Worm (Caenorhabditis elegans) whole organism, late embryonic: ENCODE data around the gene fat-7.

Experiments used
- F13H6.1 ChIP-seq: sonication (generic microtip); optimal IDR thresholded peaks from 2 replicates; lab custom pipeline; 2016; ENCODE audit warnings: missing genetic modification characterization, missing compliant biosample characterization
- T23F11.4 ChIP-seq: fragments of 200-800 bp; sonication (Bioruptor generic); optimal IDR thresholded peaks from 2 replicates; lab custom pipeline; 2018; ENCODE audit warnings: mild to moderate bottlenecking, missing genetic modification characterization, missing compliant biosample characterization
- Y22D7AL.16 ChIP-seq: sonication (generic microtip); optimal IDR thresholded peaks from 2 replicates; lab custom pipeline; 2016; ENCODE audit warnings: missing genetic modification characterization, missing compliant biosample characterization
- ama-1 ChIP-seq: fragments of 150-350 bp; optimal IDR thresholded peaks from 2 replicates; lab custom pipeline; 2014
- ceh-14 ChIP-seq: sonication (generic microtip); optimal IDR thresholded peaks from 2 replicates; lab custom pipeline; 2016; ENCODE audit warnings: missing genotype, missing genetic modification characterization, missing compliant biosample characterization
- ceh-19 ChIP-seq: fragments of 200-800 bp; sonication (Bioruptor generic); optimal IDR thresholded peaks from 2 replicates; lab custom pipeline; 2018; ENCODE audit warnings: mild to moderate bottlenecking, missing genetic modification characterization, missing compliant biosample characterization
- ceh-2 ChIP-seq: sonication (generic microtip); optimal IDR thresholded peaks from 2 replicates; lab custom pipeline; 2016; ENCODE audit warnings: missing genotype, missing genetic modification characterization, missing compliant biosample characterization
- ceh-24 ChIP-seq: sonication (generic microtip); optimal IDR thresholded peaks from 2 replicates; lab custom pipeline; 2016; ENCODE audit warnings: mild to moderate bottlenecking, missing genetic modification characterization, missing compliant biosample characterization
- ceh-31 ChIP-seq: sonication (generic microtip); optimal IDR thresholded peaks from 2 replicates; lab custom pipeline; 2016; ENCODE audit warnings: missing genetic modification characterization, missing compliant biosample characterization
- ceh-34 ChIP-seq: sonication (generic microtip); optimal IDR thresholded peaks from 2 replicates; lab custom pipeline; 2016; ENCODE audit warnings: mild to moderate bottlenecking, missing genetic modification characterization, missing compliant biosample characterization
- ceh-9 ChIP-seq: sonication (generic microtip); optimal IDR thresholded peaks from 2 replicates; lab custom pipeline; 2016; ENCODE audit warnings: mild to moderate bottlenecking, missing genetic modification characterization, inconsistent platforms, missing compliant biosample characterization
- dmd-4 ChIP-seq: sonication (generic microtip); optimal IDR thresholded peaks from 2 replicates; lab custom pipeline; 2016; ENCODE audit warnings: borderline replicate concordance, missing genetic modification characterization, missing compliant biosample characterization
- elt-4 ChIP-seq: sonication (generic microtip); optimal IDR thresholded peaks from 2 replicates; lab custom pipeline; 2016; ENCODE audit warnings: missing genetic modification characterization, missing compliant biosample characterization
- fax-1 ChIP-seq: sonication (generic microtip); optimal IDR thresholded peaks from 2 replicates; lab custom pipeline; 2016; ENCODE audit warnings: missing genotype, missing genetic modification characterization, missing compliant biosample characterization
- fkh-10 ChIP-seq: fragments of 150-350 bp; optimal IDR thresholded peaks from 2 replicates; lab custom pipeline; 2014; ENCODE audit warnings: missing biosample characterization, missing genetic modification reagents, missing genetic modification characterization
- hlh-15 ChIP-seq: sonication (generic microtip); optimal IDR thresholded peaks from 2 replicates; lab custom pipeline; 2016; ENCODE audit warnings: missing genetic modification characterization, missing compliant biosample characterization
- hlh-30 ChIP-seq: sonication (generic microtip); optimal IDR thresholded peaks from 2 replicates; lab custom pipeline; 2017; ENCODE audit warnings: antibody characterized with exemption, missing genetic modification characterization, missing compliant biosample characterization; ENCODE audit not compliant: insufficient read depth
- hlh-6 ChIP-seq: sonication (generic microtip); optimal IDR thresholded peaks from 2 replicates; lab custom pipeline; 2016; ENCODE audit warnings: missing genotype, missing genetic modification characterization, missing compliant biosample characterization
- hlh-8 ChIP-seq: sonication (generic microtip); optimal IDR thresholded peaks from 2 replicates; lab custom pipeline; 2016; ENCODE audit warnings: missing genotype, missing genetic modification characterization, missing compliant biosample characterization
- nfya-1 ChIP-seq: sonication (generic microtip); optimal IDR thresholded peaks from 2 replicates; lab custom pipeline; 2017; ENCODE audit warnings: missing genetic modification characterization, mild to moderate bottlenecking, missing compliant biosample characterization, antibody characterized with exemption, moderate library complexity
- nhr-232 ChIP-seq: sonication (generic microtip); optimal IDR thresholded peaks from 2 replicates; lab custom pipeline; 2016; ENCODE audit warnings: missing genetic modification characterization, missing compliant biosample characterization
- odd-2 ChIP-seq: sonication (generic microtip); optimal IDR thresholded peaks from 2 replicates; lab custom pipeline; 2017; ENCODE audit warnings: antibody characterized with exemption, mild to moderate bottlenecking, missing genetic modification characterization, missing compliant biosample characterization
- pag-3 ChIP-seq: sonication (generic microtip); optimal IDR thresholded peaks from 2 replicates; lab custom pipeline; 2016; ENCODE audit warnings: missing compliant biosample characterization, missing genetic modification characterization, borderline replicate concordance
- pat-9 ChIP-seq: fragments of 200-800 bp; sonication (Bioruptor generic); optimal IDR thresholded peaks from 2 replicates; lab custom pipeline; 2018; ENCODE audit warnings: mild to moderate bottlenecking, missing genetic modification characterization, moderate library complexity, missing compliant biosample characterization
- pha-2 ChIP-seq: sonication (generic microtip); optimal IDR thresholded peaks from 2 replicates; lab custom pipeline; 2017; ENCODE audit warnings: mild to moderate bottlenecking, missing genetic modification characterization, missing compliant biosample characterization
- pha-4 ChIP-seq: fragments of 150-350 bp; optimal IDR thresholded peaks from 2 replicates; lab custom pipeline; 2018; ENCODE audit warnings: missing biosample characterization, missing genetic modification reagents, missing genetic modification characterization
- pqm-1 ChIP-seq: sonication (generic microtip); optimal IDR thresholded peaks from 2 replicates; lab custom pipeline; 2016; ENCODE audit warnings: missing genetic modification characterization, missing compliant biosample characterization
- pros-1 ChIP-seq: fragments of 150-350 bp; optimal IDR thresholded peaks from 2 replicates; lab custom pipeline; 2014; ENCODE audit warnings: missing biosample characterization, missing genetic modification reagents, missing genetic modification characterization
- ref-2 ChIP-seq: sonication (generic microtip); optimal IDR thresholded peaks from 2 replicates; lab custom pipeline; 2016; ENCODE audit warnings: missing genetic modification characterization, missing compliant biosample characterization
- sox-2 ChIP-seq: fragments of 200-800 bp; sonication (Bioruptor generic); IDR thresholded peaks from 2 replicates; pipeline ENCODE4 v1.3.6; 2022; ENCODE audit warnings: missing genetic modification reagents, missing genetic modification characterization, missing compliant biosample characterization
- syd-9 ChIP-seq: sonication (generic microtip); optimal IDR thresholded peaks from 2 replicates; lab custom pipeline; 2016; ENCODE audit warnings: mild to moderate bottlenecking, missing genetic modification characterization, moderate library complexity, missing compliant biosample characterization
- tbx-2 ChIP-seq: sonication (generic microtip); optimal IDR thresholded peaks from 2 replicates; lab custom pipeline; 2016; ENCODE audit warnings: missing genetic modification characterization, missing compliant biosample characterization
- unc-3 ChIP-seq, 2 experiments: fragments of 200-800 bp in 1 of 2; sonication (Bioruptor generic) in 1 of 2; sonication (generic microtip) in 1 of 2; conservative IDR thresholded peaks in 1 of 2; optimal IDR thresholded peaks in 1 of 2; 2 replicates each; pipeline versions ENCODE4 v1.3.6 to Lab custom; 2016 to 2022; ENCODE audit warnings: missing compliant biosample characterization in 2 of 2, missing genetic modification characterization in 2 of 2, missing genetic modification reagents in 1 of 2
- unc-42 ChIP-seq: sonication (generic microtip); optimal IDR thresholded peaks from 2 replicates; lab custom pipeline; 2016; ENCODE audit warnings: missing genotype, missing genetic modification characterization, missing compliant biosample characterization
- ztf-16 ChIP-seq: sonication (generic microtip); optimal IDR thresholded peaks from 2 replicates; lab custom pipeline; 2017; ENCODE audit warnings: missing genetic modification characterization, missing compliant biosample characterization

fat-7 gene

ce11 chrV:7175201-7175600 lies 22.3 kb upstream of the fat-7 start, which contains the start of gene lgc-39:
Gene lgc-39, plus strand, starts transcription at chrV:7175501.
- no peak for TF ChIP-seq elt-4
- TF ChIP-seq pag-3 (tag; lab: Kevin White, UChicago), result no peak
- no peak for TF ChIP-seq pha-2 (tag; lab: Kevin White, UChicago)
- TF ChIP-seq ceh-24 (tag; lab: Kevin White, UChicago), result no peak
- TF ChIP-seq nfya-1, result no peak
- TF ChIP-seq ref-2 (tag; lab: Kevin White, UChicago), result no peak
- TF ChIP-seq fkh-10 (GFP tag; lab: Kevin White, UChicago), result no peak
- TF ChIP-seq pha-4, result no peak
- no peak for TF ChIP-seq ceh-34 (tag; lab: Kevin White, UChicago)
- no peak for TF ChIP-seq unc-3 (GFP tag; conservative IDR thresholded peaks at IDR 0.05; lab: Robert Waterston, UW)
- TF ChIP-seq unc-3 (tag; optimal IDR thresholded peaks at IDR 0.05; lab: Kevin White, UChicago), result no peak
- TF ChIP-seq pqm-1 (tag; lab: Kevin White, UChicago), result no peak
- no peak for TF ChIP-seq T23F11.4 (GFP tag; lab: Kevin White, UChicago)
- TF ChIP-seq ceh-19 (GFP tag; lab: Kevin White, UChicago), result no peak
- no peak for TF ChIP-seq unc-42 (tag; lab: Kevin White, UChicago)
- TF ChIP-seq fax-1, result no peak

- TF ChIP-seq pat-9 (no peak), syd-9 (tag; lab: Kevin White, UChicago) (no peak), pros-1 (tag; lab: Kevin White, UChicago) (no peak), F13H6.1 (no peak), pqm-1 (tag; lab: Kevin White, UChicago) (no peak), Y22D7AL.16 (tag; lab: Kevin White, UChicago) (no peak), ceh-9 (no peak), odd-2 (no peak), sox-2 (GFP tag; lab: Robert Waterston, UW) (no peak)
Measured at ce11 chrV:7166709-7167108, 13.8 kb upstream of the fat-7 start, which contains the start of gene ugt-36. Gene ugt-36, plus strand, starts transcription at chrV:7167009.

- TF ChIP-seq ceh-14, result no peak
- no peak for TF ChIP-seq syd-9 (tag; lab: Kevin White, UChicago)
Measured at ce11 chrV:7164210-7164609, 11.3 kb upstream of the fat-7 start, which contains the start of gene srh-83. Gene srh-83, plus strand, starts transcription at chrV:7164510.

ce11 chrV:7163477-7164114 lies 10.7 kb upstream of the fat-7 start, which contains the start of gene ugt-41:
Gene ugt-41, minus strand, starts transcription at chrV:7163595.
- TF ChIP-seq hlh-8 (no peak), hlh-15 (tag; lab: Kevin White, UChicago) (no peak), ceh-34 (tag; lab: Kevin White, UChicago) (no peak), ceh-19 (GFP tag; lab: Kevin White, UChicago) (no peak), ceh-2 (tag; lab: Kevin White, UChicago) (no peak), ama-1 (lab: Kevin White, UChicago) (no peak), hlh-30 (tag; lab: Kevin White, UChicago) (no peak), nfya-1 (no peak), ceh-31 (tag; lab: Kevin White, UChicago) (no peak), nhr-232 (no peak)

- TF ChIP-seq dmd-4 (tag; lab: Kevin White, UChicago), result no peak
- TF ChIP-seq ref-2 (tag; lab: Kevin White, UChicago), result no peak
- TF ChIP-seq hlh-6 (tag; lab: Kevin White, UChicago), result no peak
- no peak for TF ChIP-seq pat-9
- no peak for TF ChIP-seq T23F11.4 (GFP tag; lab: Kevin White, UChicago)
- TF ChIP-seq Y22D7AL.16 (tag; lab: Kevin White, UChicago), result no peak
- no peak for TF ChIP-seq ceh-19 (GFP tag; lab: Kevin White, UChicago)
- TF ChIP-seq ztf-16 (tag; lab: Kevin White, UChicago), result no peak
- TF ChIP-seq tbx-2, result no peak
Measured at ce11 chrV:7159391-7159790, 6.4 kb upstream of the fat-7 start, which contains the start of gene str-204. Gene str-204, plus strand, starts transcription at chrV:7159691.
